Worm (Caenorhabditis elegans): Measurements from ENCODE around the gene F56C3.4.

DNA sequence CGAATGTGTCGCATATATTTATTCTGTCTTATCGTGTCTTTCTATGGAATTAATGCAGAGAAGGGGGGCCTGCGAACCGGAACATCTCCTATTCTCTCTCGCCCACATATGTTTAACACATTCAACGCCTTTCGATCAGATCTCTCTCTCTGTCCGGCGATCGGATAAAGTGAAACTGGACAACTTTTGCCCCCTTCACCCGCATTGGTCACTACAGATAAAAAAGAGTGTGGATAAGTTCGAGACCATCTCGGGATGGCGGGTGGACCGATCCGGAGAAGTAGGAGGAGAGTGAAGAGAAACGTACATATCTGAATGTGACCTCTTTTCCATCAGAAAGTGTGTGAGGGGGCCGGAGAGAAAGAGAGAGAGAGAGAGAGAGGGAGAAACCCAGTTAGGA is 49.4 kb downstream of the F56C3.4 start, which contains the start of gene H42K12.3:
- no peak for TF ChIP-seq lin-15B (tag; optimal IDR thresholded peaks at IDR 0.05)
- TF ChIP-seq dpl-1 (GFP tag; optimal IDR thresholded peaks at IDR 0.05) = no peak
- no peak for TF ChIP-seq php-3 (GFP tag; IDR thresholded peaks at IDR 0.05)
- TF ChIP-seq skn-1 (tag; optimal IDR thresholded peaks at IDR 0.05) = no peak
- TF ChIP-seq ces-1 (GFP tag; optimal IDR thresholded peaks at IDR 0.05) = no peak
- no peak for TF ChIP-seq unc-130 (GFP tag; optimal IDR thresholded peaks at IDR 0.05)
- no peak for TF ChIP-seq ama-1 (optimal IDR thresholded peaks at IDR 0.05)
- TF ChIP-seq hlh-30 (tag; optimal IDR thresholded peaks at IDR 0.05; ENCODE audit: insufficient read depth) = no peak
- TF ChIP-seq F49E8.2 (tag; optimal IDR thresholded peaks at IDR 0.05; ENCODE audit: borderline replicate concordance) = no peak
- TF ChIP-seq unc-62 (GFP tag; optimal IDR thresholded peaks at IDR 0.05 in 1 of 2) = no peak
- TF ChIP-seq unc-62 (tag; optimal IDR thresholded peaks at IDR 0.05) = no peak
- TF ChIP-seq sdz-12 (GFP tag; optimal IDR thresholded peaks at IDR 0.05) = no peak
- TF ChIP-seq aha-1 (tag) = no peak

Data from whole organism, L4 larva.